Worm (Caenorhabditis elegans): ENCODE measurements around the gene ins-5.

ins-5 gene

DNA sequence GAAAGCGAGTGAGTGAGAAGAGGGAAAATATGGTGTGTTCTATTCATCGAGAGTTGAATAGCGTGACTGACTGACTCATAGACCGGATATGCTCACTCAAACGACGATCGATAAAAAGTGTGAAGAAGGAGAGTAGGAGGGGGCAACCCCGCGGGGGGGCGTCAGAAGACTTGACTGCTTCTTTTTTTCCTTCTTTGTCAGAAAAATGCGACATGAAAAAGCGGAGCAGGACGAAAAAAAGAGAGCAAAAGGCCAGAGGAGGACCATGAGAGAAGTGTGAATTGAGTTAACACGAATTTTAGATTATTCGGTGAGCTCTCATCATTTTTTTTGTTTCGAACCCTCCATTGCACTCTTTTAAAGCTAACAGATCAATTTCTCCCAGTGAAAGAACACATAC lies 35.0 kb upstream of the ins-5 start:
- TF ChIP-seq T22C8.4 (GFP tag; IDR thresholded peaks at IDR 0.05) (no peak), ztf-23 (GFP tag; IDR thresholded peaks at IDR 0.05) (no peak), flt-1 (GFP tag; IDR thresholded peaks at IDR 0.05) (no peak), tab-1 (GFP tag; IDR thresholded peaks at IDR 0.05) (no peak), med-1 (GFP tag; optimal IDR thresholded peaks at IDR 0.05; ENCODE audit: insufficient read depth) (no peak), ztf-29 (GFP tag; IDR thresholded peaks at IDR 0.05) (no peak), ref-1 (GFP tag; conservative IDR thresholded peaks at IDR 0.05) (no peak), klf-2 (GFP tag; conservative IDR thresholded peaks at IDR 0.05) (no peak), cog-1 (tag; optimal IDR thresholded peaks at IDR 0.05) (no peak)

DNA sequence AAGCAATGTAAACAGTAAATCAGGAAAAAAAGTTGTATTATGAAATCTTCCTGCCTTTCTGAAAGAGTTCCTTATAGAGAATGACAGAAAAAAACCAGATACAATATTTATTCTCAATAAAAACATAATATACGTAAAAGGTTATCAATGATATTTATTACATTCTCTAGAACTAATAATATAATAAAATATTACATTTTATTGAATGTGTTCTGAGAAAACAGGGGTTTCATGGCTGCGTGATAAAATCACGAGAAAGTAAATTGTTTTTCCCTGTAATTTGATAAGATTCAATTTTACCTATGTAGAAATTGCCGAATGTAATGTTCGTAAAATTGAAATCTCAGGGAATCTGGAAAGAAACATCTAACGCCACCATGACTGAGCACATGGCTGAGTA lies 32.4 kb upstream of the ins-5 start:
- TF ChIP-seq flt-1 (GFP tag; IDR thresholded peaks at IDR 0.05) = no peak
- TF ChIP-seq ref-1 (GFP tag; conservative IDR thresholded peaks at IDR 0.05) = no peak
- TF ChIP-seq ztf-29 (GFP tag; IDR thresholded peaks at IDR 0.05) = no peak
- TF ChIP-seq klf-2 (GFP tag; conservative IDR thresholded peaks at IDR 0.05) = no peak
- TF ChIP-seq tab-1 (GFP tag; IDR thresholded peaks at IDR 0.05) = no peak
- TF ChIP-seq cog-1 (tag; optimal IDR thresholded peaks at IDR 0.05) = no peak
- no peak for TF ChIP-seq ztf-23 (GFP tag; IDR thresholded peaks at IDR 0.05)
- TF ChIP-seq T22C8.4 (GFP tag; IDR thresholded peaks at IDR 0.05) = no peak
- TF ChIP-seq med-1 (GFP tag; optimal IDR thresholded peaks at IDR 0.05; ENCODE audit: insufficient read depth) = no peak

DNA sequence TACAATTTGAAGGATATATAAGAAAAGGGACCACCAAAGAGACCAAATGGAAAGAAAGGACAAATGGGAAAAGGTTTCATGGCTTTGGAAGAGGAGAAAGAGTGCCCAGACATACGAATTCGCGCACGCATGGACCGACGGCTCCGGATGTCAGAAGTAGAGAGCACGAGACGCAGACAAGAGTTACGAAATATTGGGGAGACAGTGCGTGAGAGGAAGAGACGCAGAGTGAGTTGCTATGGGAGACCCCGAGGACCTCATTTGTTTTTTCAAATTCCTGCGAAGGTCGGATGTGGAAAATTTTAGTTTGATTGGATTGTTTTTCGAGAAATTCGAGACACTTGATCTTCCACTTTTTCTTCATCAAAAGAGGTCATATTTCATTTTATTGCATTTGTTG lies 30.7 kb upstream of the ins-5 start:
- TF ChIP-seq T22C8.4 (GFP tag; IDR thresholded peaks at IDR 0.05) (no peak), flt-1 (GFP tag; IDR thresholded peaks at IDR 0.05) (no peak), med-1 (GFP tag; optimal IDR thresholded peaks at IDR 0.05; ENCODE audit: insufficient read depth) (no peak), ref-1 (GFP tag; conservative IDR thresholded peaks at IDR 0.05) (no peak), klf-2 (GFP tag; conservative IDR thresholded peaks at IDR 0.05) (no peak), ztf-23 (GFP tag; IDR thresholded peaks at IDR 0.05) (no peak), cog-1 (tag; optimal IDR thresholded peaks at IDR 0.05) (no peak), ztf-29 (GFP tag; IDR thresholded peaks at IDR 0.05) (no peak), tab-1 (GFP tag; IDR thresholded peaks at IDR 0.05) (no peak)

DNA sequence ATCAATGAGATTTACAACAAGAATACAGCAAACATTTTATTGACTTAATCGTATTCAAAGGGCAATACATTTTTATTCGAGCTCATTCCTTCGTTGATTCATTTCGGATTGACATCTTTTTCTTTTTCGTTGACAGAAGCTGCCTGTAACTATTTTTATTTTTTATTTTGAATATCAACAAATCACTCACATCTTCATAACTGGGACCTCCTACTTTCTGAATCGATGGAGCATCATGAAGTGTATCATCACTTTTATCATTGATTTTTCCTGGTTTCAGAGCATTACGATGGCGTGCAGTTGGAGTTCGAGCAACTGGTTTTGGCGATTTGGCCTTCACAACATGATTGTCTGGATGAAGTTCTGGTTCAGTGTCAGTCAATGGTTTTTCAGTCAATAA lies 29.3 kb upstream of the ins-5 start, which contains the start of gene B0034.1:
Gene B0034.1, plus strand, starts transcription at position 301 of the 400 bp plus-strand sequence.
- TF ChIP-seq T22C8.4 (GFP tag; IDR thresholded peaks at IDR 0.05) (no peak), ztf-29 (GFP tag; IDR thresholded peaks at IDR 0.05) (no peak), med-1 (GFP tag; optimal IDR thresholded peaks at IDR 0.05; ENCODE audit: insufficient read depth) (no peak), tab-1 (GFP tag; IDR thresholded peaks at IDR 0.05) (no peak), ref-1 (GFP tag; conservative IDR thresholded peaks at IDR 0.05) (no peak), klf-2 (GFP tag; conservative IDR thresholded peaks at IDR 0.05) (no peak)

DNA sequence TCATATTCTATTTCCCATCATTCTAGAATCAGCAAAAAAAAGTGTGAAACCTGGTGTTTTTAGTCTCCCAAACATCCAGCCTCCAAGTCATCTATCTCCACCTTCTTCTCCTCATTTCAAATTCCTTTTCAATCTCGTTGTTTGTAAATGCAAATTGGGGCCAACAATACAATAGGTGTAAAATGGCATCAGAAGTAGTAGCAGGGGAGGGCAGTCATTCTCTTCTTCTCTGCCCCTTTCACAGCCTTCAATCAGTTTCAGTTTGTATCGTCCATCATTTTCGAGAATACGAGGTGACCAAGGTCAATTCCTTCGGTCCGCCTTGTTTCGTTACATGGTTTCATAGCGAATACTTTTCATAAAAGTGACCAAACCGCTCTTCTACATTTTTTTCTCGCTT lies 28.1 kb upstream of the ins-5 start, which contains the start of gene B0034.4:
Gene B0034.4, minus strand, starts transcription at position 229 of the 400 bp plus-strand sequence.
- no peak for TF ChIP-seq med-1 (GFP tag; optimal IDR thresholded peaks at IDR 0.05; ENCODE audit: insufficient read depth)
- no peak for TF ChIP-seq ztf-29 (GFP tag; IDR thresholded peaks at IDR 0.05)
- no peak for TF ChIP-seq flt-1 (GFP tag; IDR thresholded peaks at IDR 0.05)

DNA sequence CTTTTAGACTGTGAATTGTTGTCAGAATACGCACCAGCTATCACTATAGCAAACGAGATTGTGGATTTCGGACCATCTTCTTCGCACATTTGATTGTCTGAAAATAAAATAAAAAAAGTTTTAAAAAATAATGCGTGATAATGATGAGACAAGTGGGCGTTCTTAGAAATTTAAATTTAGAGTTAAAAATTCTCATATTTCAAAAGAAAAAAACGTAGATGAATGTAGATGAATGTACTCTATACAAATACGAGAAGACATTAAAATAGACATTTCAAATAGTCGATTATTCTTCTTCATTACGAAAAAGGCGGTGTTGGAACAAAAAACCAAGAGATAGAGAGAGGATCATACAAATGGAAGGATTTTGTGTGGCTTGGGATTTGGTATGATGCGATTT lies 22.5 kb upstream of the ins-5 start, which contains the start of gene B0034.5:
Gene B0034.5, minus strand, starts transcription at position 101 of the 400 bp plus-strand sequence.
- no peak for TF ChIP-seq ref-1 (GFP tag; conservative IDR thresholded peaks at IDR 0.05)
- no peak for TF ChIP-seq flt-1 (GFP tag; IDR thresholded peaks at IDR 0.05)
- TF ChIP-seq T22C8.4 (GFP tag; IDR thresholded peaks at IDR 0.05) = no peak
- TF ChIP-seq med-1 (GFP tag; optimal IDR thresholded peaks at IDR 0.05; ENCODE audit: insufficient read depth) = no peak
- TF ChIP-seq cog-1 (tag; optimal IDR thresholded peaks at IDR 0.05) = no peak
- no peak for TF ChIP-seq ztf-29 (GFP tag; IDR thresholded peaks at IDR 0.05)

DNA sequence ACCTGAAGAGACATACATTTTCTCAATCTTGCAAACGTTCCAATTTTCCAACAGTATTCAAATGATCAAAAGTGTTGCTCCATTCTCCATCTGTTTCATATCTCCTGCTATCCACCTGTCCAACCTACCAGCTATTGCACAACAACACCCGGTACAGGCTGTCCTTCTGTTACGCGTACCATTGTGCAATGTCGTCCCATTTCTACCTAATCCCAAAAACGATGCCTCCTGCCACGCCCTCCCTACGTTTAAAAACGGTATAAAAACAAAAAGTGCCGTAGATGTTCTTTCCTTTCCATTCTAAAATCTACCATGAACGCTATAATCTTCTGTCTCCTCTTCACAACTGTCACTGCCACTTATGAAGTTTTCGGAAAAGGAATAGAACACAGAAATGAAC lies 9.1 kb upstream of the ins-5 start, which contains the start of gene ins-2:
Gene ins-2, plus strand, starts transcription at position 301 of the 400 bp plus-strand sequence.
- TF ChIP-seq flt-1 (GFP tag; IDR thresholded peaks at IDR 0.05) (no peak), klf-2 (GFP tag; conservative IDR thresholded peaks at IDR 0.05) (no peak)

DNA sequence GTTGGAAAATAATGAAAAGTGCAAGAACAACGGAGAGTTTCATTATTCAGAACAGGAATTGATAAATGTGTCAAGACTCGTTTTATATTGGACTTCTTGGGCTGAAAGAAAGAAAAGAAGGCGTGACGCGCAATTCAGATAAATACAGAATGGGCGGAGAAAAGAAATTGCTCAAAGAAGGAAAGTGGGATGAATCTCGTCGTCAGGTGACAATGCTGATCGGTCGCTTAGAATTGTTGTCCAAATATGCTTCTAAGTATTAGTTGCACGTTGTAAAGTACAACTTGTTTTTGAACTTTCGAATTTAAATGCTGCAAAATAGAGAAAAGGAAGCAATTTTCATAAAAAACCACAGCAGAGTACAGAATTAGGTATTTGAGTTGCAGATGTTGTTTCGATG lies 6.7 kb upstream of the ins-5 start, which contains the start of gene ins-3:
Gene ins-3, minus strand, starts transcription at position 101 of the 400 bp plus-strand sequence.
- no peak for TF ChIP-seq flt-1 (GFP tag; IDR thresholded peaks at IDR 0.05)
- no peak for TF ChIP-seq T22C8.4 (GFP tag; IDR thresholded peaks at IDR 0.05)
- no peak for TF ChIP-seq cog-1 (tag; optimal IDR thresholded peaks at IDR 0.05)
- no peak for TF ChIP-seq ref-1 (GFP tag; conservative IDR thresholded peaks at IDR 0.05)
- TF ChIP-seq tab-1 (GFP tag; IDR thresholded peaks at IDR 0.05) = no peak
- no peak for TF ChIP-seq ztf-23 (GFP tag; IDR thresholded peaks at IDR 0.05)
- TF ChIP-seq klf-2 (GFP tag; conservative IDR thresholded peaks at IDR 0.05) = no peak
- TF ChIP-seq med-1 (GFP tag; optimal IDR thresholded peaks at IDR 0.05; ENCODE audit: insufficient read depth) = no peak
- no peak for TF ChIP-seq ztf-29 (GFP tag; IDR thresholded peaks at IDR 0.05)

DNA sequence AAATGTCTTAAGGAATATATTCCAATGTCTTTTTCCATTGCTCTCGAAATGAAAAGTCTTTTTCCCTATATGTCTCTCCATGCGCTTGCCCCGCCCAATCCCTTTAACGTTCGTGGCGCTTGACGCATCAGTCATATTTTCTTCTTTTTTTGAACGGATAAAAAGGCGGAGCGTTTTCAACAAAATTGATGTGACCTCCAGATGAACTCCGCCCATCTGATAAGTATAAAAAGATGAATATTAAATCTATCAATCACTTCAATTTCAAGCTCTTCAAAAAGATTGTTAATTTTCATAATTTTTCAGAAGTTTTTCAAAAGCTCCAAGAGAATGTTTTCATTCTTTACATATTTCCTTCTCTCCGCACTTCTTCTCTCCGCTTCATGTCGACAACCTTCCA lies 1.3 kb upstream of the ins-5 start, which contains the start of gene ins-4:
Gene ins-4, plus strand, starts transcription at position 301 of the 400 bp plus-strand sequence.
- no peak for TF ChIP-seq ref-1 (GFP tag; conservative IDR thresholded peaks at IDR 0.05)
- TF ChIP-seq ztf-29 (GFP tag; IDR thresholded peaks at IDR 0.05) = no peak
- no peak for TF ChIP-seq med-1 (GFP tag; optimal IDR thresholded peaks at IDR 0.05; ENCODE audit: insufficient read depth)
- TF ChIP-seq ztf-23 (GFP tag; IDR thresholded peaks at IDR 0.05) = no peak
- no peak for TF ChIP-seq tab-1 (GFP tag; IDR thresholded peaks at IDR 0.05)
- no peak for TF ChIP-seq cog-1 (tag; optimal IDR thresholded peaks at IDR 0.05)
- TF ChIP-seq T22C8.4 (GFP tag; IDR thresholded peaks at IDR 0.05) = no peak
- TF ChIP-seq flt-1 (GFP tag; IDR thresholded peaks at IDR 0.05) = no peak
- no peak for TF ChIP-seq klf-2 (GFP tag; conservative IDR thresholded peaks at IDR 0.05)

DNA sequence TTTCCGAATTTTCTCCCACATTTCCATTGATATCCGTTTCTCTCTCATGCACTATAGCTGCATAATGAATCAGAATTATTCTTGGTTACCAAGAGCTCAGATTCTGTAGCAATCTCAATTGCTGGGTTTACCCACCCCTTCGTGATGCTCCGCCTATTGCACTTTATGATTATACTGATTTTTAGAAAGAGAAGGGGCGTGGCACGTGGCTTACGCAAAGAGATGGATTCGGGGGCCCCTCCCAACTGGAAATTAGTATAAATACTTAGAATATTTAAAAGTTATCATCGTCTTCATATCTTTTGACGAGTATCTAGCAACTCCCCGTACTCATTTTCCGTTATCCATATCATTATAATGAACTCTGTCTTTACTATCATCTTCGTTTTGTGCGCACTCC lies 2.8 kb downstream of the ins-5 start, which contains the start of gene ins-6:
Gene ins-6, plus strand, starts transcription at position 301 of the 400 bp plus-strand sequence.
- TF ChIP-seq flt-1 (GFP tag; IDR thresholded peaks at IDR 0.05) (no peak), ztf-29 (GFP tag; IDR thresholded peaks at IDR 0.05) (no peak), T22C8.4 (GFP tag; IDR thresholded peaks at IDR 0.05) (no peak), med-1 (GFP tag; optimal IDR thresholded peaks at IDR 0.05; ENCODE audit: insufficient read depth) (no peak), ref-1 (GFP tag; conservative IDR thresholded peaks at IDR 0.05) (no peak), cog-1 (tag; optimal IDR thresholded peaks at IDR 0.05) (no peak), tab-1 (GFP tag; IDR thresholded peaks at IDR 0.05) (no peak), ztf-23 (GFP tag; IDR thresholded peaks at IDR 0.05) (no peak), klf-2 (GFP tag; conservative IDR thresholded peaks at IDR 0.05) (no peak)

All from whole organism, midembryonic.